Fruit fly (Drosophila melanogaster) whole organism, embryonic: ENCODE measurements around the gene Ucp4A.

Experiments
- Antp ChIP-seq: fragments of 200-800 bp; sonication (Bioruptor generic); optimal IDR thresholded peaks from 3 replicates; lab custom pipeline; 2016; ENCODE audit warnings: missing biosample characterization, missing genetic modification characterization
- Blimp-1 ChIP-seq: fragments of 200-800 bp; sonication (Bioruptor generic); optimal IDR thresholded peaks from 3 replicates; lab custom pipeline; 2018; ENCODE audit warnings: missing biosample characterization, missing genetic modification characterization, mild to moderate bottlenecking, moderate library complexity, missing genetic modification reagents
- CG10274 ChIP-seq: fragments of 200-800 bp; sonication (Bioruptor generic); optimal IDR thresholded peaks from 3 replicates; lab custom pipeline; 2017; ENCODE audit warnings: missing biosample characterization, mild to moderate bottlenecking, missing genetic modification characterization
- CG10654 ChIP-seq: fragments of 200-800 bp; sonication (Bioruptor generic); optimal IDR thresholded peaks from 2 replicates; lab custom pipeline; 2016; ENCODE audit warnings: missing biosample characterization, missing genetic modification characterization
- CG12104 ChIP-seq: fragments of 200-800 bp; sonication (Bioruptor generic); optimal IDR thresholded peaks from 3 replicates; lab custom pipeline; 2016; ENCODE audit warnings: missing biosample characterization, missing genetic modification characterization
- CG13424 ChIP-seq: fragments of 200-800 bp; sonication (Bioruptor generic); optimal IDR thresholded peaks from 2 replicates; lab custom pipeline; 2019; ENCODE audit warnings: missing biosample characterization, mild to moderate bottlenecking, missing genetic modification characterization, moderate library complexity
- CG15514 ChIP-seq: fragments of 200-800 bp; sonication (Bioruptor generic); optimal IDR thresholded peaks from 3 replicates; lab custom pipeline; 2017; ENCODE audit warnings: missing biosample characterization, missing genetic modification characterization, mild to moderate bottlenecking, moderate library complexity, missing genetic modification reagents
- CG1603 ChIP-seq: fragments of 200-800 bp; sonication (Bioruptor generic); optimal IDR thresholded peaks from 2 replicates; lab custom pipeline; 2019; ENCODE audit warnings: missing biosample characterization, mild to moderate bottlenecking, missing genetic modification characterization, moderate library complexity
- CG16815 ChIP-seq: fragments of 200-800 bp; sonication (Bioruptor generic); optimal IDR thresholded peaks from 3 replicates; lab custom pipeline; 2017; ENCODE audit warnings: missing biosample characterization, mild to moderate bottlenecking, missing genetic modification characterization
- CG17568 ChIP-seq: fragments of 200-800 bp; sonication (Bioruptor generic); optimal IDR thresholded peaks from 2 replicates; lab custom pipeline; 2018; ENCODE audit warnings: missing biosample characterization, mild to moderate bottlenecking, missing genetic modification characterization, moderate library complexity
- CG17912 ChIP-seq: fragments of 200-800 bp; sonication (Bioruptor generic); optimal IDR thresholded peaks from 2 replicates; lab custom pipeline; 2018; ENCODE audit warnings: missing biosample characterization, mild to moderate bottlenecking, missing genetic modification characterization
- CG2120 ChIP-seq: fragments of 200-800 bp; sonication (Bioruptor generic); optimal IDR thresholded peaks from 3 replicates; lab custom pipeline; 2016; ENCODE audit warnings: missing biosample characterization, missing genetic modification characterization
- CG2678 ChIP-seq: fragments of 200-800 bp; sonication (Bioruptor generic); optimal IDR thresholded peaks from 3 replicates; lab custom pipeline; 2019; ENCODE audit warnings: missing biosample characterization, mild to moderate bottlenecking, missing genetic modification characterization, moderate library complexity
- CG3281 ChIP-seq: fragments of 200-800 bp; sonication (Bioruptor generic); optimal IDR thresholded peaks from 3 replicates; lab custom pipeline; 2017; ENCODE audit warnings: missing biosample characterization, mild to moderate bottlenecking, missing genetic modification characterization
- CG3407 ChIP-seq: fragments of 200-800 bp; sonication (Bioruptor generic); optimal IDR thresholded peaks from 2 replicates; lab custom pipeline; 2018; ENCODE audit warnings: missing biosample characterization, mild to moderate bottlenecking, missing genetic modification characterization
- CG34422 ChIP-seq: fragments of 200-800 bp; sonication (Bioruptor generic); IDR thresholded peaks from 3 replicates; pipeline ENCODE4 v1.3.6; 2022; ENCODE audit warnings: missing biosample characterization, missing genetic modification characterization
- CG3838 ChIP-seq: fragments of 200-800 bp; sonication (Bioruptor generic); optimal IDR thresholded peaks from 3 replicates; lab custom pipeline; 2016; ENCODE audit warnings: missing biosample characterization, missing genetic modification characterization
- CG6272 ChIP-seq: fragments of 200-800 bp; sonication (Bioruptor generic); IDR thresholded peaks from 2 replicates; pipeline ENCODE4 v1.3.6; 2022; ENCODE audit warnings: missing biosample characterization, missing genetic modification characterization
- CG7357 ChIP-seq: fragments of 200-800 bp; sonication (Bioruptor generic); IDR thresholded peaks from 3 replicates; pipeline ENCODE4 v1.3.6; 2022; ENCODE audit warnings: missing biosample characterization, missing genetic modification characterization
- CG7556 ChIP-seq: fragments of 200-800 bp; sonication (Bioruptor generic); optimal IDR thresholded peaks from 2 replicates; lab custom pipeline; 2017; ENCODE audit warnings: missing biosample characterization, mild to moderate bottlenecking, missing genetic modification characterization
- CG7839 ChIP-seq: fragments of 200-800 bp; sonication (Bioruptor generic); optimal IDR thresholded peaks from 3 replicates; lab custom pipeline; 2018; ENCODE audit warnings: missing biosample characterization, mild to moderate bottlenecking, missing genetic modification characterization, moderate library complexity
- CG9797 ChIP-seq: fragments of 200-800 bp; sonication (Bioruptor generic); optimal IDR thresholded peaks from 3 replicates; lab custom pipeline; 2018; ENCODE audit warnings: missing biosample characterization, mild to moderate bottlenecking, missing genetic modification characterization
- Chrac-16 ChIP-seq: fragments of 200-800 bp; sonication (Bioruptor generic); optimal IDR thresholded peaks from 3 replicates; lab custom pipeline; 2016; ENCODE audit warnings: missing biosample characterization, missing genetic modification characterization
- D ChIP-seq, 2 experiments: fragments of 200-800 bp in 1 of 2; fragments of >200 bp in 1 of 2; sonication (Bioruptor generic) in 1 of 2; optimal IDR thresholded peaks; 2 replicates in 1 of 2; 3 replicates in 1 of 2; lab custom pipeline; 2017; ENCODE audit warnings: mild to moderate bottlenecking in 1 of 2, missing biosample characterization in 1 of 2, missing genetic modification characterization in 1 of 2, missing genetic modification reagents in 1 of 2
- D19A ChIP-seq: fragments of 200-800 bp; optimal IDR thresholded peaks from 3 replicates; lab custom pipeline; 2019; ENCODE audit warnings: missing biosample characterization, mild to moderate bottlenecking, missing genetic modification characterization, moderate library complexity
- Dek ChIP-seq: fragments of 200-800 bp; sonication (Bioruptor generic); optimal IDR thresholded peaks from 3 replicates; lab custom pipeline; 2019; ENCODE audit warnings: missing biosample characterization, mild to moderate bottlenecking, missing genetic modification characterization, moderate library complexity
- Drgx ChIP-seq: fragments of 200-800 bp; sonication (Bioruptor generic); IDR thresholded peaks from 2 replicates; pipeline ENCODE4 v1.3.6; 2022; ENCODE audit warnings: missing biosample characterization, missing genetic modification characterization
- Hey ChIP-seq: fragments of 200-800 bp; sonication (Bioruptor generic); optimal IDR thresholded peaks from 3 replicates; lab custom pipeline; 2018; ENCODE audit warnings: missing biosample characterization, mild to moderate bottlenecking, missing genetic modification characterization
- HmgZ ChIP-seq: fragments of 200-800 bp; sonication (Bioruptor generic); optimal IDR thresholded peaks from 2 replicates; lab custom pipeline; 2018; ENCODE audit warnings: missing biosample characterization, mild to moderate bottlenecking, missing genetic modification characterization
- Meics ChIP-seq: fragments of 200-800 bp; sonication (Bioruptor generic); optimal IDR thresholded peaks from 2 replicates; lab custom pipeline; 2017; ENCODE audit warnings: missing biosample characterization, mild to moderate bottlenecking, missing genetic modification characterization
- Nf-YB ChIP-seq: fragments of 200-800 bp; sonication (Bioruptor generic); optimal IDR thresholded peaks from 3 replicates; lab custom pipeline; 2019; ENCODE audit warnings: missing biosample characterization, mild to moderate bottlenecking, missing genetic modification characterization, moderate library complexity
- Nf-YC ChIP-seq: fragments of 200-800 bp; optimal IDR thresholded peaks from 3 replicates; lab custom pipeline; 2019; ENCODE audit warnings: missing biosample characterization, mild to moderate bottlenecking, missing genetic modification characterization, moderate library complexity
- Oli ChIP-seq: fragments of 200-800 bp; sonication (Bioruptor generic); optimal IDR thresholded peaks from 2 replicates; lab custom pipeline; 2018; ENCODE audit warnings: missing biosample characterization, mild to moderate bottlenecking, missing genetic modification characterization, moderate library complexity
- Pdp1 ChIP-seq, 2 experiments: fragments of 200-800 bp; sonication (Bioruptor generic); optimal IDR thresholded peaks; 3 replicates each; lab custom pipeline; 2016; ENCODE audit warnings: missing biosample characterization in 2 of 2, missing genetic modification characterization in 2 of 2, mild to moderate bottlenecking in 1 of 2, moderate library complexity in 1 of 2
- Ptx1 ChIP-seq: fragments of 200-800 bp; sonication (Bioruptor generic); IDR thresholded peaks from 2 replicates; pipeline ENCODE4 v1.3.6; 2022; ENCODE audit warnings: missing biosample characterization, missing genetic modification characterization
- Taf1 ChIP-seq: fragments of 200-800 bp; sonication (Bioruptor generic); IDR thresholded peaks from 2 replicates; pipeline ENCODE4 v1.3.6; 2022; ENCODE audit warnings: missing biosample characterization, missing genetic modification characterization
- Vsx1 ChIP-seq: fragments of 200-800 bp; sonication (Bioruptor generic); optimal IDR thresholded peaks from 2 replicates; lab custom pipeline; 2017; ENCODE audit warnings: missing biosample characterization, mild to moderate bottlenecking, missing genetic modification characterization, missing genetic modification reagents
- cg ChIP-seq: fragments of 200-800 bp; sonication (Bioruptor generic); optimal IDR thresholded peaks from 3 replicates; lab custom pipeline; 2019; ENCODE audit warnings: missing biosample characterization, mild to moderate bottlenecking, missing genetic modification characterization, moderate library complexity
- crc ChIP-seq: fragments of 200-800 bp; sonication (Bioruptor generic); optimal IDR thresholded peaks from 2 replicates; lab custom pipeline; 2016; ENCODE audit warnings: missing biosample characterization, missing genetic modification characterization
- crol ChIP-seq: fragments of 200-800 bp; sonication (Bioruptor generic); IDR thresholded peaks from 2 replicates; pipeline ENCODE4 v1.3.6; 2022; ENCODE audit warnings: missing biosample characterization, missing genetic modification characterization
- crp ChIP-seq, 2 experiments: fragments of 200-800 bp; sonication (Bioruptor generic); optimal IDR thresholded peaks; 2 replicates in 1 of 2; 3 replicates in 1 of 2; lab custom pipeline; 2017; ENCODE audit warnings: missing biosample characterization in 2 of 2, missing genetic modification characterization in 2 of 2, mild to moderate bottlenecking in 1 of 2, moderate library complexity in 1 of 2
- disco-r ChIP-seq: fragments of 200-800 bp; sonication (Bioruptor generic); optimal IDR thresholded peaks from 2 replicates; lab custom pipeline; 2016; ENCODE audit warnings: missing biosample characterization, missing genetic modification characterization
- dmrt99B ChIP-seq: fragments of 200-800 bp; sonication (Bioruptor generic); optimal IDR thresholded peaks from 2 replicates; lab custom pipeline; 2018; ENCODE audit warnings: missing biosample characterization, mild to moderate bottlenecking, missing genetic modification characterization, moderate library complexity
- dpn ChIP-seq, 2 experiments: fragments of 200-800 bp; sonication (Bioruptor generic); optimal IDR thresholded peaks; 3 replicates each; lab custom pipeline; 2016; ENCODE audit warnings: missing biosample characterization in 2 of 2, missing genetic modification characterization in 2 of 2
- ind ChIP-seq: fragments of 200-800 bp; sonication (Bioruptor generic); optimal IDR thresholded peaks from 3 replicates; lab custom pipeline; 2016; ENCODE audit warnings: missing biosample characterization, missing genetic modification characterization
- nom ChIP-seq: fragments of 200-800 bp; sonication (Bioruptor generic); optimal IDR thresholded peaks from 2 replicates; lab custom pipeline; 2017; ENCODE audit warnings: missing biosample characterization, missing genetic modification characterization, mild to moderate bottlenecking, moderate library complexity, missing genetic modification reagents
- prd ChIP-seq, 3 experiments: fragments of >200 bp in 2 of 3; fragments of 200-800 bp in 1 of 3; sonication (Bioruptor generic) in 1 of 3; optimal IDR thresholded peaks in 2 of 3; IDR thresholded peaks in 1 of 3; 2 replicates in 2 of 3; 3 replicates in 1 of 3; pipeline versions ENCODE4 v1.3.6 to Lab custom; 2017 to 2022; ENCODE audit warnings: missing biosample characterization in 1 of 3, missing genetic modification characterization in 1 of 3
- ro ChIP-seq: fragments of 200-800 bp; sonication (Bioruptor generic); IDR thresholded peaks from 2 replicates; pipeline ENCODE4 v1.3.6; 2022; ENCODE audit warnings: missing biosample characterization, missing genetic modification characterization
- shn ChIP-seq: fragments of 200-800 bp; sonication (Bioruptor generic); optimal IDR thresholded peaks from 3 replicates; lab custom pipeline; 2016; ENCODE audit warnings: missing biosample characterization, missing genetic modification characterization
- sr ChIP-seq: fragments of 200-800 bp; sonication (Bioruptor generic); IDR thresholded peaks from 3 replicates; pipeline ENCODE4 v1.3.6; 2022; ENCODE audit warnings: missing biosample characterization, missing genetic modification characterization

The Ucp4A gene

DNA sequence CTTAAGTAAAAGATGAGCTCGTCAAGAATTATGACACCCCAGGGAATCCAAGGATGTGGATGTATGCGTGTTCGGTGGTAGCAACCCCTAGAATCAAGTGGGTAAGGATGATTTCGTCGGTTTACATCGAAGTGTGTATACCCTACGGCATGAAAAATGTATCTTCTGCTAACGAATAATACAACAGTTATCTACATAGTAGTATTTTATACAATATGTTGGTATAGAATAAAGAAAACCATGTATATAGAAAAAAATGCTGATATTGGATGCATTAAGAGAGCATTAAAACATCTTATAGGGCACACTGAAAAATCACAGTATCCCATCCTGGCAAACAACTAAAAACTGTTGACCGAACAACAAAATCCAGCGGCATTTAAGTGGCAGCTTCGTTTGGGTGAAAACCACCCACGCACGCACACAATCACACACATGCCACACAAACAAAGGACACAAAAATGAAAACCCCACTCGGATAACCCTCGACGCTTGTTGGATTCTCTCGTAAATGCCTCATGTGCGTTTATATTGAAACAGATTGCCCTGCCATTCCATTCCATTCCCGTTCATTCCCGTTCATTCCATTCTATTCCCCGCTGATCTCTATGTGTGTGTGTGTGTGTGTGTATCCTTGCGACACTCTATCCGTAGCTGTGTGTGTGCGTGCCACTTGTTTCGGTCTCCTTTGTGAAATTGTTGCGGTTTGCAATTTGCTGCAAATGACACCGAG is 45.5 kb upstream of the Ucp4A start (continued):
- peak; percentile 9 for TF ChIP-seq CG1603 (tag; lab: Kevin White, UChicago)
- TF ChIP-seq CG10654 = no peak
- TF ChIP-seq CG16815 (GFP tag; lab: Kevin White, UChicago) = peak; percentile 22
- no peak for TF ChIP-seq CG17568 (GFP tag; lab: Kevin White, UChicago)
- TF ChIP-seq Meics = peak; percentile 11
- no peak for TF ChIP-seq shn (GFP tag; lab: Kevin White, UChicago)
- TF ChIP-seq Nf-YB (GFP tag; lab: Kevin White, UChicago) = no peak
- TF ChIP-seq disco-r (GFP tag; lab: Kevin White, UChicago) = no peak
- TF ChIP-seq Ptx1 = peak; percentile 30; the same call in 1 of the 2 replicates
- no peak; the same call in 2 of the 3 replicates for TF ChIP-seq CG7357 (GFP tag; lab: Robert Waterston, UW)
- peak; percentile 13 for TF ChIP-seq ind
- TF ChIP-seq dmrt99B (tag; lab: Kevin White, UChicago) = peak; percentile 54
- TF ChIP-seq CG2678 (tag; lab: Kevin White, UChicago) = peak; percentile 56
- TF ChIP-seq D (optimal IDR thresholded peaks at IDR 0.05; lab: Kevin White, UChicago) = no peak
- peak; percentile 55 for TF ChIP-seq D (GFP tag; optimal IDR thresholded peaks at IDR 0.05; lab: Kevin White, UChicago)
- TF ChIP-seq CG10274 (GFP tag; lab: Kevin White, UChicago) = peak; percentile 89
- peak; percentile 7 for TF ChIP-seq CG2120
- TF ChIP-seq D19A (tag; lab: Kevin White, UChicago) = peak; percentile 95
- TF ChIP-seq Pdp1 (GFP tag; optimal IDR thresholded peaks at IDR 0.05; lab: Kevin White, UChicago) = peak in 1 of 2 experiments; percentile 4
- TF ChIP-seq CG17912 = no peak
- peak; percentile 51 for TF ChIP-seq Oli (tag; lab: Kevin White, UChicago)
- TF ChIP-seq Drgx (GFP tag; lab: Robert Waterston, UW) = no peak
- no peak for TF ChIP-seq ro
- TF ChIP-seq nom = no peak
- peak; percentile 8 for TF ChIP-seq Chrac-16 (GFP tag; lab: Kevin White, UChicago)
- TF ChIP-seq Vsx1 = no peak
- no peak for TF ChIP-seq Antp
- no peak for TF ChIP-seq Dek (tag; lab: Kevin White, UChicago)
- no peak for TF ChIP-seq CG12104 (GFP tag; lab: Kevin White, UChicago)
- TF ChIP-seq CG9797 (GFP tag; lab: Kevin White, UChicago) = no peak
- TF ChIP-seq CG34422 = no peak
- TF ChIP-seq CG3838 (GFP tag; lab: Kevin White, UChicago) = no peak
- TF ChIP-seq crp (GFP tag; optimal IDR thresholded peaks at IDR 0.05; lab: Kevin White, UChicago) = no peak
- peak; percentile 45 for TF ChIP-seq Blimp-1 (GFP tag; lab: Kevin White, UChicago)
- no peak for TF ChIP-seq prd (optimal IDR thresholded peaks at IDR 0.05; lab: Kevin White, UChicago)
- TF ChIP-seq prd (GFP tag; IDR thresholded peaks at IDR 0.05; lab: Robert Waterston, UW) = peak; percentile 41; the same call in 1 of the 3 replicates
- TF ChIP-seq CG13424 (tag; lab: Kevin White, UChicago) = peak; percentile 38
- TF ChIP-seq HmgZ (tag; lab: Kevin White, UChicago) = no peak

DNA sequence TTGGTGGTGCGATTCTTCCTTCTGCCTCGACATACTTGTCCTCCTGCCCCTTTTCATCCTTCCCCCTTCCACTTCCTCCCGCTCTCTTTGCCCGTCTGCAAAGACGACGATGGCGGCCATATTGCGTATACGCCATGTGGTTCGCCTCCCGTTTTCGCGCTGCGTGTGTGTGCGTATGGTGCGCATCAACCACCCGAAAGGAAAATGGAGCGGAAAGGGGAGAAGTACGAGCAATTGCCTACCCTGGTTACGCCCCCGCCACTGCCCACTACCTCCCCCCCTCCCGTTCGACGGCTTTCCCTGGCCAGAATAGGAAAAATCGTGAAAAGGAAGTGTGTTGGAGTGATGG is 45.0 kb upstream of the Ucp4A start:
- TF ChIP-seq crol (GFP tag; lab: Robert Waterston, UW) = peak; percentile 87
- TF ChIP-seq Hey (tag; lab: Kevin White, UChicago) = no peak
- TF ChIP-seq CG7556 (GFP tag; lab: Kevin White, UChicago) = no peak
- no peak for TF ChIP-seq crc (GFP tag; lab: Kevin White, UChicago)
- TF ChIP-seq CG3281 (GFP tag; lab: Kevin White, UChicago) = no peak
- TF ChIP-seq CG34422 = no peak
- TF ChIP-seq cg = peak; percentile 33
- TF ChIP-seq CG15514 (GFP tag; lab: Kevin White, UChicago) = no peak
- no peak for TF ChIP-seq Taf1 (GFP tag; lab: Robert Waterston, UW)
- TF ChIP-seq CG3407 (GFP tag; lab: Kevin White, UChicago) = no peak
- TF ChIP-seq CG6272 (GFP tag; lab: Robert Waterston, UW) = no peak
- TF ChIP-seq dpn (GFP tag; optimal IDR thresholded peaks at IDR 0.05; lab: Kevin White, UChicago) = no peak
- TF ChIP-seq Nf-YC (tag; lab: Kevin White, UChicago) = peak; percentile 76
- TF ChIP-seq CG7839 = no peak
- no peak for TF ChIP-seq sr (GFP tag; lab: Robert Waterston, UW)
